Fruit fly (Drosophila melanogaster) whole organism, wandering third instar larva: ENCODE results near the gene daed.
A peak's percentile ranks its signal among the peaks of the same experiment; 100 is the strongest.

Experiments used
- HLH106 ChIP-seq: fragments of 200-800 bp; optimal IDR thresholded peaks from 3 replicates; lab custom pipeline; 2019; ENCODE audit warnings: missing biosample characterization, mild to moderate bottlenecking, missing genetic modification characterization, moderate library complexity
- N ChIP-seq: fragments of >200 bp; optimal IDR thresholded peaks from 2 replicates; lab custom pipeline; 2018; ENCODE audit warnings: missing biosample characterization, missing external identifiers, missing genetic modification characterization
- OdsH ChIP-seq: fragments of 200-800 bp; sonication (Bioruptor generic); optimal IDR thresholded peaks from 2 replicates; lab custom pipeline; 2016; ENCODE audit warnings: missing biosample characterization, mild to moderate bottlenecking, missing genetic modification characterization
- Rel ChIP-seq, 2 experiments: fragments of 200-800 bp; sonication (Bioruptor generic) in 1 of 2; optimal IDR thresholded peaks; 2 replicates in 1 of 2; 3 replicates in 1 of 2; lab custom pipeline; 2016 to 2019; ENCODE audit warnings: mild to moderate bottlenecking in 2 of 2, missing biosample characterization in 2 of 2, missing genetic modification characterization in 2 of 2, moderate library complexity in 1 of 2
- ey ChIP-seq: fragments of 200-800 bp; sonication (Bioruptor generic); optimal IDR thresholded peaks from 2 replicates; lab custom pipeline; 2016; ENCODE audit warnings: missing biosample characterization, missing genetic modification characterization
- fru ChIP-seq: fragments of 200-800 bp; sonication (Bioruptor generic); optimal IDR thresholded peaks from 3 replicates; lab custom pipeline; 2016; ENCODE audit warnings: missing biosample characterization, mild to moderate bottlenecking, missing genetic modification characterization
- psq ChIP-seq: fragments of 200-800 bp; sonication (Bioruptor generic); optimal IDR thresholded peaks from 3 replicates; lab custom pipeline; 2017; ENCODE audit warnings: missing biosample characterization, mild to moderate bottlenecking, missing genetic modification characterization, moderate library complexity
- rgr ChIP-seq: fragments of 200-800 bp; sonication (Bioruptor generic); optimal IDR thresholded peaks from 3 replicates; lab custom pipeline; 2016; ENCODE audit warnings: missing biosample characterization, mild to moderate bottlenecking, missing genetic modification characterization
- sage ChIP-seq: fragments of 200-800 bp; sonication (Bioruptor generic); optimal IDR thresholded peaks from 2 replicates; lab custom pipeline; 2016; ENCODE audit warnings: missing biosample characterization, mild to moderate bottlenecking, missing genetic modification characterization

dm6 chr2L:2166958-2167707 lies 49.0 kb downstream of the daed start:
- peak; percentile 62 for TF ChIP-seq psq (GFP tag; lab: Kevin White, UChicago)
- TF ChIP-seq OdsH: no peak
- no peak for TF ChIP-seq Rel (GFP tag; optimal IDR thresholded peaks at IDR 0.05; lab: Kevin White, UChicago)
- TF ChIP-seq Rel (tag; optimal IDR thresholded peaks at IDR 0.05; lab: Kevin White, UChicago): no peak
- TF ChIP-seq ey (GFP tag; lab: Kevin White, UChicago): no peak
- TF ChIP-seq fru (GFP tag; lab: Kevin White, UChicago): no peak
- no peak for TF ChIP-seq N
- TF ChIP-seq HLH106: no peak
- TF ChIP-seq sage (GFP tag; lab: Kevin White, UChicago): no peak
- TF ChIP-seq rgr: no peak
